Fruit fly (Drosophila melanogaster): ENCODE measurements around the gene nau.
A peak's percentile ranks its signal among the peaks of the same experiment; 100 is the strongest.

Gene nau

dm6 chr3R:23714852-23715251 is 3.3 kb downstream of the nau start:
- TF ChIP-seq noc (tag; optimal IDR thresholded peaks at IDR 0.05): peak; percentile 42

dm6 chr3R:23713901-23714300 is 4.3 kb downstream of the nau start:
- no peak for TF ChIP-seq noc (tag; optimal IDR thresholded peaks at IDR 0.05)

- TF ChIP-seq noc (tag; optimal IDR thresholded peaks at IDR 0.05): no peak
Measured at dm6 chr3R:23711195-23711594, 7.0 kb downstream of the nau start, which contains the start of gene CG10300. Gene CG10300 (plus strand): TSS chr3R:23711527.

- no peak for TF ChIP-seq noc (tag; optimal IDR thresholded peaks at IDR 0.05)
Measured at dm6 chr3R:23709508-23710208, 8.5 kb downstream of the nau start, which contains the start of gene CG10301. Gene CG10301 (plus strand): TSS chr3R:23710158.

- no peak for TF ChIP-seq noc (tag; optimal IDR thresholded peaks at IDR 0.05)
Measured at dm6 chr3R:23704383-23705033, 13.6 kb downstream of the nau start, which contains the start of gene Gba1b. Gene Gba1b (plus strand): TSS chr3R:23704804.

- no peak for TF ChIP-seq noc (tag; optimal IDR thresholded peaks at IDR 0.05)
Measured at dm6 chr3R:23702461-23702860, 15.7 kb downstream of the nau start, which contains the start of gene Qsox4. Gene Qsox4 (plus strand): TSS chr3R:23702761.

- no peak for TF ChIP-seq noc (tag; optimal IDR thresholded peaks at IDR 0.05)
Measured at dm6 chr3R:23700304-23700767, 17.8 kb downstream of the nau start, which contains the start of the genes CG31468 and Gba1a. Gene CG31468 (minus strand): TSS chr3R:23700354. Gene Gba1a (plus strand): TSS chr3R:23700621.

- TF ChIP-seq noc (tag; optimal IDR thresholded peaks at IDR 0.05): no peak
Measured at dm6 chr3R:23698835-23699234, 19.3 kb downstream of the nau start, which contains the start of gene prt. Gene prt (minus strand): TSS chr3R:23699027.

- no peak for TF ChIP-seq noc (tag; optimal IDR thresholded peaks at IDR 0.05)
Measured at dm6 chr3R:23696145-23696544, 22.0 kb downstream of the nau start, which contains the start of gene CG10252. Gene CG10252 (minus strand): TSS chr3R:23696245.

dm6 chr3R:23694579-23695033 is 23.6 kb downstream of the nau start, which contains the start of gene CG10254:
Gene CG10254 (minus strand): TSS chr3R:23694983.
- no peak for TF ChIP-seq noc (tag; optimal IDR thresholded peaks at IDR 0.05)

dm6 chr3R:23686924-23687323 is 31.2 kb downstream of the nau start:
- no peak for TF ChIP-seq noc (tag; optimal IDR thresholded peaks at IDR 0.05)

- TF ChIP-seq noc (tag; optimal IDR thresholded peaks at IDR 0.05): no peak
Measured at dm6 chr3R:23685955-23686354, 32.2 kb downstream of the nau start, which contains the start of gene SPE. Gene SPE (plus strand): TSS chr3R:23686255.

dm6 chr3R:23683757-23684156 is 34.4 kb downstream of the nau start, which contains the start of gene CG18754:
Gene CG18754 (plus strand): TSS chr3R:23684057.
- no peak for TF ChIP-seq noc (tag; optimal IDR thresholded peaks at IDR 0.05)

- TF ChIP-seq noc (tag; optimal IDR thresholded peaks at IDR 0.05): no peak
Measured at dm6 chr3R:23682203-23682602, 36.0 kb downstream of the nau start, which contains the start of gene CG16710. Gene CG16710 (plus strand): TSS chr3R:23682503.

- peak; percentile 18 for TF ChIP-seq noc (tag; optimal IDR thresholded peaks at IDR 0.05)
Measured at dm6 chr3R:23679911-23680336, 38.2 kb downstream of the nau start, which contains the start of gene eIF3d1. Gene eIF3d1 (plus strand): TSS chr3R:23680039.

All from whole organism, larva.